Fruit fly (Drosophila melanogaster): ENCODE measurements around the gene CG13625.

DNA sequence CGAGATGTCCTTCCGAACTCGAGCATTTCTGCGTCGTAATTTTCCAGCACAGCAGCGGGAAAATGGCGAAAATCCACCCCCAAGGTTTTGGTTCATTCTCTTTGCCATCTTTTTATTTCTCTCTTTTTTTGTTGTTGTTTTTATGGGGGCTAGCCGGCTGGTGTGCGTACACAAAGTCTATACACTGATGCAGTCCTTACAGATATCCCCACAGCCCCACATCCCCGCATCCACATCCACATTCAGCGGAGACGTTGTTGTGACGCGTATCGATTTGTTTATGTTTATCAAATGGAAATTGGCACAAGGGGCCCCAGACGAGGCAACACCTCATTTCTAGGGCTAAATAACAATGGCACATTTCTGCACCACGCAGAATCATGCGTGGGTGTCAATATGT lies 9.9 kb downstream of the CG13625 start:
- TF ChIP-seq dmrt93B (GFP tag; optimal IDR thresholded peaks at IDR 0.05) (no peak), usp (GFP tag; optimal IDR thresholded peaks at IDR 0.05) (no peak), Dif (GFP tag; optimal IDR thresholded peaks at IDR 0.05; ENCODE audit: partially characterized antibody) (no peak), pan (optimal IDR thresholded peaks at IDR 0.05) (no peak), ey (GFP tag; optimal IDR thresholded peaks at IDR 0.05) (no peak), dsf (GFP tag; optimal IDR thresholded peaks at IDR 0.05; ENCODE audit: borderline replicate concordance) (no peak), sage (GFP tag; optimal IDR thresholded peaks at IDR 0.05) (no peak), Hr83 (GFP tag; optimal IDR thresholded peaks at IDR 0.05; ENCODE audit: poor library complexity, severe bottlenecking) (no peak), Hr78 (GFP tag; optimal IDR thresholded peaks at IDR 0.05) (no peak)
